Worm (Caenorhabditis elegans) whole organism, late embryonic: ENCODE measurements around the gene B0554.2.

Experiments
- C08G9.2 ChIP-seq: sonication (generic microtip); optimal IDR thresholded peaks from 2 replicates; lab custom pipeline; 2016; ENCODE audit warnings: mild to moderate bottlenecking, missing genetic modification characterization, moderate library complexity, missing compliant biosample characterization
- C38D4.7 ChIP-seq: fragments of 200-800 bp; sonication (Bioruptor generic); optimal IDR thresholded peaks from 2 replicates; lab custom pipeline; 2018; ENCODE audit warnings: mild to moderate bottlenecking, missing genetic modification characterization, moderate library complexity, missing compliant biosample characterization
- F13H6.1 ChIP-seq: sonication (generic microtip); optimal IDR thresholded peaks from 2 replicates; lab custom pipeline; 2016; ENCODE audit warnings: missing genetic modification characterization, missing compliant biosample characterization
- K02D7.2 ChIP-seq: sonication (generic microtip); optimal IDR thresholded peaks from 2 replicates; lab custom pipeline; 2017; ENCODE audit warnings: mild to moderate bottlenecking, missing genetic modification characterization, missing compliant biosample characterization
- ahr-1 ChIP-seq: sonication (generic microtip); optimal IDR thresholded peaks from 2 replicates; lab custom pipeline; 2016; ENCODE audit warnings: missing genetic modification characterization, missing compliant biosample characterization
- ceh-14 ChIP-seq: sonication (generic microtip); optimal IDR thresholded peaks from 2 replicates; lab custom pipeline; 2016; ENCODE audit warnings: missing genotype, missing genetic modification characterization, missing compliant biosample characterization
- ceh-18 ChIP-seq: sonication (generic microtip); optimal IDR thresholded peaks from 2 replicates; lab custom pipeline; 2016; ENCODE audit warnings: missing genetic modification characterization, missing compliant biosample characterization
- ceh-19 ChIP-seq: fragments of 200-800 bp; sonication (Bioruptor generic); optimal IDR thresholded peaks from 2 replicates; lab custom pipeline; 2018; ENCODE audit warnings: mild to moderate bottlenecking, missing genetic modification characterization, missing compliant biosample characterization
- ceh-22 ChIP-seq: sonication (generic microtip); optimal IDR thresholded peaks from 2 replicates; lab custom pipeline; 2017; ENCODE audit warnings: missing biosample characterization, missing genetic modification characterization
- ceh-24 ChIP-seq: sonication (generic microtip); optimal IDR thresholded peaks from 2 replicates; lab custom pipeline; 2016; ENCODE audit warnings: mild to moderate bottlenecking, missing genetic modification characterization, missing compliant biosample characterization
- ceh-30 ChIP-seq: fragments of 150-350 bp; optimal IDR thresholded peaks from 2 replicates; lab custom pipeline; 2014; ENCODE audit warnings: missing biosample characterization, missing genetic modification characterization
- ceh-31 ChIP-seq: sonication (generic microtip); optimal IDR thresholded peaks from 2 replicates; lab custom pipeline; 2016; ENCODE audit warnings: missing genetic modification characterization, missing compliant biosample characterization
- ceh-48 ChIP-seq: sonication (generic microtip); optimal IDR thresholded peaks from 2 replicates; lab custom pipeline; 2016; ENCODE audit warnings: missing genetic modification characterization, inconsistent platforms, missing compliant biosample characterization
- che-1 ChIP-seq: sonication (generic microtip); optimal IDR thresholded peaks from 2 replicates; lab custom pipeline; 2016; ENCODE audit warnings: mild to moderate bottlenecking, missing genetic modification characterization, missing compliant biosample characterization
- dve-1 ChIP-seq: sonication (generic microtip); optimal IDR thresholded peaks from 2 replicates; lab custom pipeline; 2017; ENCODE audit warnings: antibody characterized with exemption, mild to moderate bottlenecking, missing genetic modification characterization, missing compliant biosample characterization
- elt-2 ChIP-seq: sonication (generic microtip); optimal IDR thresholded peaks from 2 replicates; lab custom pipeline; 2016; ENCODE audit warnings: missing genetic modification reagents, missing genetic modification characterization, missing compliant biosample characterization
- elt-4 ChIP-seq: sonication (generic microtip); optimal IDR thresholded peaks from 2 replicates; lab custom pipeline; 2016; ENCODE audit warnings: missing genetic modification characterization, missing compliant biosample characterization
- eyg-1 ChIP-seq: sonication (generic microtip); optimal IDR thresholded peaks from 2 replicates; lab custom pipeline; 2016; ENCODE audit warnings: missing genotype, missing genetic modification characterization, missing compliant biosample characterization
- fax-1 ChIP-seq: sonication (generic microtip); optimal IDR thresholded peaks from 2 replicates; lab custom pipeline; 2016; ENCODE audit warnings: missing genotype, missing genetic modification characterization, missing compliant biosample characterization
- fkh-6 ChIP-seq: sonication (generic microtip); optimal IDR thresholded peaks from 2 replicates; lab custom pipeline; 2016; ENCODE audit warnings: missing genetic modification characterization, missing compliant biosample characterization
- gmeb-2 ChIP-seq: sonication (generic microtip); optimal IDR thresholded peaks from 2 replicates; lab custom pipeline; 2016; ENCODE audit warnings: missing genetic modification characterization, inconsistent platforms, missing compliant biosample characterization
- hlh-6 ChIP-seq: sonication (generic microtip); optimal IDR thresholded peaks from 2 replicates; lab custom pipeline; 2016; ENCODE audit warnings: missing genotype, missing genetic modification characterization, missing compliant biosample characterization
- hlh-8 ChIP-seq: sonication (generic microtip); optimal IDR thresholded peaks from 2 replicates; lab custom pipeline; 2016; ENCODE audit warnings: missing genotype, missing genetic modification characterization, missing compliant biosample characterization
- mec-3 ChIP-seq: sonication (generic microtip); optimal IDR thresholded peaks from 2 replicates; lab custom pipeline; 2016; ENCODE audit warnings: borderline replicate concordance, missing genetic modification characterization, missing compliant biosample characterization
- nhr-11 ChIP-seq: fragments of 150-350 bp; optimal IDR thresholded peaks from 2 replicates; lab custom pipeline; 2014; ENCODE audit warnings: missing biosample characterization, missing genetic modification characterization
- pat-9 ChIP-seq: fragments of 200-800 bp; sonication (Bioruptor generic); optimal IDR thresholded peaks from 2 replicates; lab custom pipeline; 2018; ENCODE audit warnings: mild to moderate bottlenecking, missing genetic modification characterization, moderate library complexity, missing compliant biosample characterization
- pax-1 ChIP-seq: fragments of 150-350 bp; optimal IDR thresholded peaks from 2 replicates; lab custom pipeline; 2014; ENCODE audit warnings: missing biosample characterization, missing genetic modification characterization
- pha-2 ChIP-seq: sonication (generic microtip); optimal IDR thresholded peaks from 2 replicates; lab custom pipeline; 2017; ENCODE audit warnings: mild to moderate bottlenecking, missing genetic modification characterization, missing compliant biosample characterization
- pha-4 ChIP-seq: fragments of 150-350 bp; optimal IDR thresholded peaks from 2 replicates; lab custom pipeline; 2018; ENCODE audit warnings: missing biosample characterization, missing genetic modification reagents, missing genetic modification characterization
- pros-1 ChIP-seq: fragments of 150-350 bp; optimal IDR thresholded peaks from 2 replicates; lab custom pipeline; 2014; ENCODE audit warnings: missing biosample characterization, missing genetic modification reagents, missing genetic modification characterization
- ref-2 ChIP-seq: sonication (generic microtip); optimal IDR thresholded peaks from 2 replicates; lab custom pipeline; 2016; ENCODE audit warnings: missing genetic modification characterization, missing compliant biosample characterization
- rnt-1 ChIP-seq: sonication (generic microtip); optimal IDR thresholded peaks from 2 replicates; lab custom pipeline; 2016; ENCODE audit warnings: missing genetic modification characterization, missing compliant biosample characterization
- sox-2 ChIP-seq: fragments of 200-800 bp; sonication (Bioruptor generic); IDR thresholded peaks from 2 replicates; pipeline ENCODE4 v1.3.6; 2022; ENCODE audit warnings: missing genetic modification reagents, missing genetic modification characterization, missing compliant biosample characterization
- sox-4 ChIP-seq: sonication (generic microtip); optimal IDR thresholded peaks from 2 replicates; lab custom pipeline; 2017; ENCODE audit warnings: mild to moderate bottlenecking, missing genetic modification characterization, inconsistent platforms, missing compliant biosample characterization
- unc-55 ChIP-seq: sonication (generic microtip); optimal IDR thresholded peaks from 2 replicates; lab custom pipeline; 2017; ENCODE audit warnings: missing biosample characterization, missing genetic modification reagents, missing genetic modification characterization
- ztf-16 ChIP-seq: sonication (generic microtip); optimal IDR thresholded peaks from 2 replicates; lab custom pipeline; 2017; ENCODE audit warnings: missing genetic modification characterization, missing compliant biosample characterization

Gene B0554.2

DNA sequence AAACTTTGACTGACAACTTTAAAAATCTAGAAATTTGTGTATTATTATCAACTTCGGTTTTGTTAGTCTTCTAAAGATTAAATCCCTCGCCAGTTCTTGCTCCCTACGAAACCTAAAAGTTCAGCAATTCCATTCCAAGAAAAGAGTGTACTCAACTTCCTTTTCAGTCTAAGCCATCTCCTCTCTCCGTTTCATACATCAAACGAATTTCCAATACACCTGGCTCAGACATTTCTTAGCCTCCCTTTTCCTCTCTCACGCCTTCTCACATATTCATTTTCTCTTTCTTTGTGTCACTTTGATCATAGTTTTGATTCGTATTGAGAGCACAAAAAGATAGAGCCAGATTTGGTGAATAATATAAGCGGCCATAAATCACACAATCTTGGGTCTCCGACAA is 37.7 kb upstream of the B0554.2 start, which contains the start of gene nhr-253:
Gene nhr-253, plus strand, starts transcription at position 285 of the 400 bp plus-strand sequence.
- no peak for TF ChIP-seq mec-3 (tag; lab: Kevin White, UChicago)
- no peak for TF ChIP-seq ceh-14 (tag; lab: Kevin White, UChicago)
- no peak for TF ChIP-seq rnt-1 (tag; lab: Kevin White, UChicago)
- TF ChIP-seq elt-2 (tag; lab: Kevin White, UChicago), result no peak
- no peak for TF ChIP-seq eyg-1 (tag; lab: Kevin White, UChicago)
- no peak for TF ChIP-seq ceh-31 (tag; lab: Kevin White, UChicago)
- TF ChIP-seq pax-1 (tag; lab: Kevin White, UChicago), result no peak
- TF ChIP-seq ref-2 (tag; lab: Kevin White, UChicago), result no peak
- no peak for TF ChIP-seq elt-4 (tag; lab: Kevin White, UChicago)

DNA sequence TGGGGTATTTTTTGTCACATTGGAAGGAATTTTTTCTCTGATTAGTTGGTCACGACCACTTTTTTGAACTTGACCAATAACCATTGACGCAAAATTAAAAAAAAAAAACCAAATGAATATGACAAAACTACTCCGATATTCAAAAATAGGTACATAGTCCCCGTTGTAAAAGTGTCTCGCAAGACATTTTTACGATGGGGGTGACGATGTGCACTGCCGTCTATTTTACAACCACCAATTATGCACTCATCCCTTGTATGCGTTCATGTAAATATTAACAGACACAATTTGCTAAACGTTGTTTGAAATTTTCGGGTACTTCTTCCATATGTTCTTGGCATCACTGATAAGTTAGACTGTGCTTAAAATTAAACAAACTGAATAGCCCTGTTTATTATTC is 34.3 kb upstream of the B0554.2 start, which contains the start of gene scl-27:
Gene scl-27, plus strand, starts transcription at position 301 of the 400 bp plus-strand sequence.
- TF ChIP-seq ceh-30 (tag; lab: Kevin White, UChicago) (no peak), F13H6.1 (tag; lab: Kevin White, UChicago) (no peak), ztf-16 (tag; lab: Kevin White, UChicago) (no peak), dve-1 (tag; lab: Kevin White, UChicago) (no peak), C38D4.7 (GFP tag; lab: Kevin White, UChicago) (no peak), pha-2 (tag; lab: Kevin White, UChicago) (no peak)
- TF ChIP-seq, all 69 proteins: peak for 0

DNA sequence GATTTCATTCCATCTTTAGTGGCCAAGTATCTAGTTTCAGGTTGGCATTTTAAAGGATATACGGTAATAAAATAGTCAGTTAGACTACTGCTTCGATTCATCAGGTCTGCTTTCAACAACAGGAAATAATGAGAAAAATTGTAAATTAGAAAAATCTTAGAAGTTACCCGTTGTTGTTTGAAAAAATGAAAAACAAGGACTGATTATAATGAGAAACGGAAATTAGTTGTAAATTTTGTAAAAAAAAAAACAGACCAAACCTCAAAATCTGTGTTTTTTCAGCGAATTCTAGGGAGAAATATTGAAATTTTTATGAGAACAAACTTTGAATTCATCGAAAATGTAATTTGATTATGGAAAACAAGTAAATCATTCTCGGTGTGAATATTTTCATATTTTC is 31.0 kb upstream of the B0554.2 start, which contains the start of gene srh-62:
Gene srh-62, minus strand, starts transcription at position 101 of the 400 bp plus-strand sequence.
- TF ChIP-seq C08G9.2 (tag; lab: Kevin White, UChicago) (no peak), ceh-24 (tag; lab: Kevin White, UChicago) (no peak), ceh-22 (no peak), hlh-6 (tag; lab: Kevin White, UChicago) (no peak), F13H6.1 (tag; lab: Kevin White, UChicago) (no peak), pros-1 (tag; lab: Kevin White, UChicago) (no peak), pax-1 (tag; lab: Kevin White, UChicago) (no peak), sox-4 (no peak), pha-4 (tag; lab: Kevin White, UChicago) (no peak), eyg-1 (tag; lab: Kevin White, UChicago) (no peak), fkh-6 (tag; lab: Kevin White, UChicago) (no peak), ahr-1 (no peak), nhr-11 (no peak), K02D7.2 (tag; lab: Kevin White, UChicago) (no peak), che-1 (no peak)

DNA sequence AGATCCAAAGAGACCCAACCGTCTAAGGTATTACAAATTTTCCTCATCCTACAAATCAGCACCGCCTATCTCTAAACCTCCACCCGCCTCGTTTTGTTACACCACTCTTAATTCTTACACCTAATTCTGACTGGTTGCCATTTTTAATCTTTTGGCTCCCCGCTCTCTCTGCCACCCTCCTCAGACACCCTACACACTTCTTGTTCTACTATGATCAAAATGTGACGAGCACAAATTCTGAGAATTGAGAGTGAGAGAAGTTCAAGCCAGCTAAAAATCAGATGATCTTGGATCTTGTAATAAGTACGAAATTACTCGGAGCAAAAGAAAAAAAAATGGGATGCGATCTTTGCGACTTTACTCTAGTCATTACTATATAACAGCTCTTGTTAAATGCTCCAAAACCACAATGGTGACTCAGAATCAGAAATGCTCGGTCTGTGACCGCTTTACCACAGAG is 29.8 kb upstream of the B0554.2 start, which contains the start of gene nhr-252:
Gene nhr-252, plus strand, starts transcription at position 410 of the 460 bp plus-strand sequence.
- TF ChIP-seq ceh-18 (tag; lab: Kevin White, UChicago), result no peak
- TF ChIP-seq ceh-48 (tag; lab: Kevin White, UChicago), result no peak
- no peak for TF ChIP-seq fax-1 (tag; lab: Kevin White, UChicago)
- no peak for TF ChIP-seq pat-9 (tag; lab: Kevin White, UChicago)
- TF ChIP-seq sox-2 (GFP tag; lab: Robert Waterston, UW), result no peak
- TF ChIP-seq gmeb-2, result no peak
- TF ChIP-seq ceh-22, result no peak
- no peak for TF ChIP-seq ceh-19 (GFP tag; lab: Kevin White, UChicago)
- no peak for TF ChIP-seq ref-2 (tag; lab: Kevin White, UChicago)
- TF ChIP-seq hlh-8 (tag; lab: Kevin White, UChicago), result no peak
- no peak for TF ChIP-seq C08G9.2 (tag; lab: Kevin White, UChicago)
- TF ChIP-seq unc-55 (GFP tag; lab: Kevin White, UChicago), result no peak
